Fruit fly (Drosophila melanogaster): ENCODE results near the gene mex1.

mex1 gene

DNA sequence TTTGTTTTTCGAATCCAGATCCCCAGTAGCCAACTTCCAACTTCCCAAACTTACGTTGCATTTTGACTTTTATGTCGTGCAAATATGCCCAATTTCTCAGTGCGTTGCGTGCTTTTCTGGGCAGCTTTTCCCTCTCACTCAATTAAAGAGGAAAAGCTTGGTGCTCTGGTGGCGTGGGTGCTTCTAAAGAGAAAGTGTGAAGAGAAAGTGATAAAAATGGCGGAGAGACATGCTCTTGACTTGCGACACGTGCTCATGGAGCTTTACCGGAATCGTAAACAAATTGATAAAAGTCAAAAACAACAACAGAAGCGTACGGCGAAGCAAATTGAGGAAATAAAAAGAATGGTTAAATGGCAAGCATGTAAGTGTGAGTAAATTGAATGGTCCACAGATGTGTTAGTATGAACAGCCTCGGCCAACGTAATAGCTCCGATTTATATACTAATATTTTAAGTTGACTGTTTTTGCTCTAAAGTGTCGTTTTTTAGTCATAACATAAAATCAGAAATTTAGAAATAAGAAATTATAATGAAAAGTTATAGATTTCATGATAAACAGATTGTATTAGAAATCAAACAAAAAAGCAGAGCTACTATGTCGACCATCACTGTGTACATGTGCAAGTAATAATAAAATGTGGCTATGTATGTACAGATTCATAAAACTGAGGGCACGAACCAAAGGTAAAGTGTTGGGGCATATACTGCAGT lies 25.4 kb downstream of the mex1 start (continued):
- TF ChIP-seq nom (GFP tag; optimal IDR thresholded peaks at IDR 0.05), result no peak
- TF ChIP-seq Tbp (GFP tag; optimal IDR thresholded peaks at IDR 0.05), result no peak
- no peak for TF ChIP-seq pnt (GFP tag; optimal IDR thresholded peaks at IDR 0.05)
- TF ChIP-seq Oaz (GFP tag; IDR thresholded peaks at IDR 0.05), result no peak
- peak in 1 of 2 experiments; percentile 25 for TF ChIP-seq Hr78 (GFP tag; optimal IDR thresholded peaks at IDR 0.05)
- peak; percentile 29; the same call in 1 of the 2 replicates for TF ChIP-seq CG14441 (GFP tag; IDR thresholded peaks at IDR 0.05)
- TF ChIP-seq lab (GFP tag; optimal IDR thresholded peaks at IDR 0.05), result peak; percentile 35
- TF ChIP-seq az2 (GFP tag; optimal IDR thresholded peaks at IDR 0.05), result peak; percentile 14
- peak; percentile 48 for TF ChIP-seq CG7556 (GFP tag; optimal IDR thresholded peaks at IDR 0.05)
- TF ChIP-seq CG15073 (GFP tag; optimal IDR thresholded peaks at IDR 0.05), result no peak
- peak; percentile 50 for TF ChIP-seq CG4820 (GFP tag; optimal IDR thresholded peaks at IDR 0.05)
- peak; percentile 96 for TF ChIP-seq CG3163 (GFP tag; optimal IDR thresholded peaks at IDR 0.05)
- no peak for TF ChIP-seq Ssrp (tag; optimal IDR thresholded peaks at IDR 0.05)
- TF ChIP-seq CG11696 (GFP tag; IDR thresholded peaks at IDR 0.05), result peak; percentile 77
- TF ChIP-seq sug (tag; optimal IDR thresholded peaks at IDR 0.05), result peak; percentile 7
- TF ChIP-seq sd (tag; optimal IDR thresholded peaks at IDR 0.05), result no peak
- TF ChIP-seq sna (GFP tag; IDR thresholded peaks at IDR 0.05; ENCODE audit: partially characterized antibody), result no peak
- TF ChIP-seq CG6272 (GFP tag; IDR thresholded peaks at IDR 0.05), result no peak
- peak; percentile 56 for TF ChIP-seq fd96Cb (tag; optimal IDR thresholded peaks at IDR 0.05)
- TF ChIP-seq Mes4 (GFP tag; optimal IDR thresholded peaks at IDR 0.05), result no peak
- TF ChIP-seq Neu2 (GFP tag; optimal IDR thresholded peaks at IDR 0.05; ENCODE audit: borderline replicate concordance), result no peak
- TF ChIP-seq CG18764 (GFP tag; optimal IDR thresholded peaks at IDR 0.05), result peak; percentile 77
- TF ChIP-seq slou (GFP tag; optimal IDR thresholded peaks at IDR 0.05), result no peak
- TF ChIP-seq br (optimal IDR thresholded peaks at IDR 0.05), result no peak
- no peak for TF ChIP-seq Bteb2 (GFP tag; optimal IDR thresholded peaks at IDR 0.05)
- TF ChIP-seq CG12219 (GFP tag; optimal IDR thresholded peaks at IDR 0.05), result no peak
- TF ChIP-seq ERR (GFP tag; optimal IDR thresholded peaks at IDR 0.05), result no peak
- no peak for TF ChIP-seq NfI (GFP tag; optimal IDR thresholded peaks at IDR 0.05)
- TF ChIP-seq gem (tag; optimal IDR thresholded peaks at IDR 0.05), result peak; percentile 63
- peak; percentile 36 for TF ChIP-seq phol (tag; optimal IDR thresholded peaks at IDR 0.05)
- TF ChIP-seq Sox102F (GFP tag; optimal IDR thresholded peaks at IDR 0.05), result peak; percentile 42
- no peak for TF ChIP-seq Antp (GFP tag; optimal IDR thresholded peaks at IDR 0.05)
- TF ChIP-seq fd64A (GFP tag; optimal IDR thresholded peaks at IDR 0.05), result no peak
- no peak for TF ChIP-seq CG3065 (GFP tag; optimal IDR thresholded peaks at IDR 0.05)
- TF ChIP-seq nmo (GFP tag; optimal IDR thresholded peaks at IDR 0.05), result peak; percentile 15
- TF ChIP-seq row (GFP tag; IDR thresholded peaks at IDR 0.05), result peak; percentile 63
- no peak for TF ChIP-seq Dbx (GFP tag; IDR thresholded peaks at IDR 0.05)
- TF ChIP-seq Xrp1 (GFP tag; IDR thresholded peaks at IDR 0.05), result 0 out of 2 replicates have a peak, but pooled peaks have one; percentile 11
- no peak for TF ChIP-seq CG4328 (GFP tag; optimal IDR thresholded peaks at IDR 0.05)
- no peak for TF ChIP-seq tin (GFP tag; optimal IDR thresholded peaks at IDR 0.05)
- TF ChIP-seq CG4707 (GFP tag; optimal IDR thresholded peaks at IDR 0.05), result no peak
- no peak for TF ChIP-seq CG4282 (GFP tag; optimal IDR thresholded peaks at IDR 0.05)
- TF ChIP-seq CG8944 (GFP tag; optimal IDR thresholded peaks at IDR 0.05), result no peak
- TF ChIP-seq Sox100B (GFP tag; optimal IDR thresholded peaks at IDR 0.05), result peak; percentile 65
- TF ChIP-seq Dref (GFP tag; IDR thresholded peaks at IDR 0.05), result no peak
- no peak for TF ChIP-seq slbo (GFP tag; IDR thresholded peaks at IDR 0.05)
- no peak for TF ChIP-seq shn (GFP tag; optimal IDR thresholded peaks at IDR 0.05)
- no peak for TF ChIP-seq klu (GFP tag; IDR thresholded peaks at IDR 0.05)
- TF ChIP-seq amos (GFP tag; IDR thresholded peaks at IDR 0.05; ENCODE audit: partially characterized antibody), result no peak
- no peak for TF ChIP-seq crp (GFP tag; optimal IDR thresholded peaks at IDR 0.05)

All from whole organism, embryonic.